Fruit fly (Drosophila melanogaster): ENCODE results near the gene CG17770.

dm6 chr3R:25830814-25831213, 19.1 kb downstream of the CG17770 start, which contains the start of gene Mst57Db:
- no peak for TF ChIP-seq CG9948 (tag; optimal IDR thresholded peaks at IDR 0.05)
- no peak for TF ChIP-seq CG32121 (GFP tag; IDR thresholded peaks at IDR 0.05)
- no peak for TF ChIP-seq Ets98B (GFP tag; IDR thresholded peaks at IDR 0.05)
- TF ChIP-seq CG8301 (tag; optimal IDR thresholded peaks at IDR 0.05), result no peak
